Fruit fly (Drosophila melanogaster): ENCODE results near the gene CG14332.

CG14332 gene

dm6 chr3R:17386168-17386819 lies 35.7 kb downstream of the CG14332 start (continued):
- TF ChIP-seq Smox (GFP tag; optimal IDR thresholded peaks at IDR 0.05) (peak; percentile 64), CG6854 (GFP tag; optimal IDR thresholded peaks at IDR 0.05) (peak; percentile 59), ss (GFP tag; optimal IDR thresholded peaks at IDR 0.05) (peak; percentile 35 to 65), dsx (GFP tag; optimal IDR thresholded peaks at IDR 0.05; ENCODE audit: poor library complexity, severe bottlenecking) (peak; percentile 58), esn (GFP tag; optimal IDR thresholded peaks at IDR 0.05) (peak; percentile 79), CG8632 (GFP tag; optimal IDR thresholded peaks at IDR 0.05) (peak; percentile 72), fd85E (GFP tag; optimal IDR thresholded peaks at IDR 0.05) (peak; percentile 52), fkh (GFP tag; optimal IDR thresholded peaks at IDR 0.05) (peak; percentile 40), lz (GFP tag; optimal IDR thresholded peaks at IDR 0.05) (peak; percentile 79), cyc (GFP tag; optimal IDR thresholded peaks at IDR 0.05) (peak; percentile 83), dac (GFP tag; optimal IDR thresholded peaks at IDR 0.05) (peak; percentile 54), Hr4 (GFP tag; optimal IDR thresholded peaks at IDR 0.05) (peak; percentile 84), Gug (GFP tag; IDR thresholded peaks at IDR 0.05) (peak; percentile 79), CG15336 (GFP tag; IDR thresholded peaks at IDR 0.05) (peak; percentile 87), CG7368 (GFP tag; optimal IDR thresholded peaks at IDR 0.05) (peak; percentile 63), CG10669 (GFP tag; optimal IDR thresholded peaks at IDR 0.05) (peak; percentile 77), CG8119 (GFP tag; IDR thresholded peaks at IDR 0.05) (peak; percentile 90), CG31627 (GFP tag; optimal IDR thresholded peaks at IDR 0.05) (peak; percentile 74), net (GFP tag; optimal IDR thresholded peaks at IDR 0.05) (peak; percentile 64), Sox102F (GFP tag; optimal IDR thresholded peaks at IDR 0.05) (peak; percentile 68), CG6792 (GFP tag; optimal IDR thresholded peaks at IDR 0.05) (peak; percentile 75), Sox14 (GFP tag; optimal IDR thresholded peaks at IDR 0.05) (peak; percentile 68), CG11294 (GFP tag; IDR thresholded peaks at IDR 0.05) (peak; percentile 74; the same call in 1 of the 2 replicates), CG16779 (tag; optimal IDR thresholded peaks at IDR 0.05) (peak; percentile 64), Eip78C (GFP tag) (peak; percentile 91), CG8319 (GFP tag; optimal IDR thresholded peaks at IDR 0.05) (peak; percentile 51), vri (GFP tag; optimal IDR thresholded peaks at IDR 0.05) (peak; percentile 24), Hr38 (GFP tag; optimal IDR thresholded peaks at IDR 0.05) (no peak), CG9139 (GFP tag; optimal IDR thresholded peaks at IDR 0.05) (peak; percentile 34), fd59A (GFP tag; optimal IDR thresholded peaks at IDR 0.05) (peak; percentile 58), OdsH (GFP tag; optimal IDR thresholded peaks at IDR 0.05) (peak; percentile 79), CG6808 (GFP tag; optimal IDR thresholded peaks at IDR 0.05) (peak; percentile 75), Sox15 (GFP tag; optimal IDR thresholded peaks at IDR 0.05) (peak; percentile 58)

dm6 chr3R:17385329-17386019 lies 36.5 kb downstream of the CG14332 start:
- TF ChIP-seq Sox15 (GFP tag; optimal IDR thresholded peaks at IDR 0.05) (no peak), svp (GFP tag) (peak; percentile 79), lz (GFP tag; optimal IDR thresholded peaks at IDR 0.05) (peak; percentile 72), fd59A (GFP tag; optimal IDR thresholded peaks at IDR 0.05) (no peak), CG31627 (GFP tag; optimal IDR thresholded peaks at IDR 0.05) (peak; percentile 59), CG32006 (GFP tag; optimal IDR thresholded peaks at IDR 0.05) (no peak), Eip78C (GFP tag) (peak; percentile 74), Sox102F (GFP tag; optimal IDR thresholded peaks at IDR 0.05) (peak; percentile 65), CG3919 (GFP tag; optimal IDR thresholded peaks at IDR 0.05) (peak; percentile 67), Sox14 (GFP tag; optimal IDR thresholded peaks at IDR 0.05) (peak; percentile 38), Met (GFP tag; optimal IDR thresholded peaks at IDR 0.05) (peak; percentile 37), Gug (GFP tag; IDR thresholded peaks at IDR 0.05) (0 out of 2 replicates have a peak, but pooled peaks have one; percentile 18), CG9139 (GFP tag; optimal IDR thresholded peaks at IDR 0.05) (no peak), Hr39 (GFP tag; optimal IDR thresholded peaks at IDR 0.05) (peak; percentile 43), achi (GFP tag; optimal IDR thresholded peaks at IDR 0.05) (peak; percentile 35), CG6792 (GFP tag; optimal IDR thresholded peaks at IDR 0.05) (peak; percentile 47), CG6276 (GFP tag; optimal IDR thresholded peaks at IDR 0.05) (no peak), vri (GFP tag; optimal IDR thresholded peaks at IDR 0.05) (peak; percentile 59), dsx (GFP tag; optimal IDR thresholded peaks at IDR 0.05; ENCODE audit: poor library complexity, severe bottlenecking) (peak; percentile 30), CG8632 (GFP tag; optimal IDR thresholded peaks at IDR 0.05) (no peak), CG15336 (GFP tag; IDR thresholded peaks at IDR 0.05) (peak; percentile 8; the same call in 1 of the 2 replicates), CG6808 (GFP tag; optimal IDR thresholded peaks at IDR 0.05) (peak; percentile 19), OdsH (GFP tag; optimal IDR thresholded peaks at IDR 0.05) (peak; percentile 2), CG16779 (tag; optimal IDR thresholded peaks at IDR 0.05) (no peak), CG10631 (GFP tag; optimal IDR thresholded peaks at IDR 0.05) (peak; percentile 68), net (GFP tag; optimal IDR thresholded peaks at IDR 0.05) (peak; percentile 62), eg (GFP tag; IDR thresholded peaks at IDR 0.05) (peak; percentile 52), spab (GFP tag; optimal IDR thresholded peaks at IDR 0.05) (no peak), CG8319 (GFP tag; optimal IDR thresholded peaks at IDR 0.05) (no peak), CG11902 (GFP tag; optimal IDR thresholded peaks at IDR 0.05) (no peak), CG34406 (GFP tag; optimal IDR thresholded peaks at IDR 0.05) (no peak)
